Worm (Caenorhabditis elegans): ENCODE results near the gene C16D9.4.

The C16D9.4 gene

DNA sequence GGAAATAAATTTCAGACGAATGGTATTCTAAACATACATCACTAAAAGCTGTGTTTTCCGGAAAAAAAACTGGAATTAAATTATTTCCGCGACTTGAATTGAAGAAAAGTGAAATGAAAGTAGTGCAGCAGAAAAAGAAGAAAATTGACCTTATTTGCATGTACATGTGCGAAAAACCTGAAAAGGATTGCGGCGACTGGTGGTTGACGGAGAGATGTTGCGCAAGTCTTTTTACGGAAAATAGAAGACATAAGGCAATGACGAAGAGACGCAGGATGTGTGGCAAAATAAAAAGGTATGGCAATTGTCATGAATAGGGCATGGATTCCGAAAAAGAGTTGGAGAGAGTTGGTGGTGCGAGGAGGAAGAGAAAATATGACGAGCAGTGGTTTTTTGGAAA, 12.3 kb upstream of the C16D9.4 start (continued):
- TF ChIP-seq F55B11.4 (tag; optimal IDR thresholded peaks at IDR 0.05; ENCODE audit: borderline replicate concordance, insufficient read depth): no peak
- TF ChIP-seq dpl-1 (GFP tag; optimal IDR thresholded peaks at IDR 0.05): no peak
- no peak for TF ChIP-seq Y56A3A.18 (GFP tag; IDR thresholded peaks at IDR 0.05)
- TF ChIP-seq ama-1 (optimal IDR thresholded peaks at IDR 0.05): no peak
- no peak for TF ChIP-seq ama-1 (GFP tag; optimal IDR thresholded peaks at IDR 0.05)
- no peak for TF ChIP-seq K11D2.4 (GFP tag; IDR thresholded peaks at IDR 0.05)

DNA sequence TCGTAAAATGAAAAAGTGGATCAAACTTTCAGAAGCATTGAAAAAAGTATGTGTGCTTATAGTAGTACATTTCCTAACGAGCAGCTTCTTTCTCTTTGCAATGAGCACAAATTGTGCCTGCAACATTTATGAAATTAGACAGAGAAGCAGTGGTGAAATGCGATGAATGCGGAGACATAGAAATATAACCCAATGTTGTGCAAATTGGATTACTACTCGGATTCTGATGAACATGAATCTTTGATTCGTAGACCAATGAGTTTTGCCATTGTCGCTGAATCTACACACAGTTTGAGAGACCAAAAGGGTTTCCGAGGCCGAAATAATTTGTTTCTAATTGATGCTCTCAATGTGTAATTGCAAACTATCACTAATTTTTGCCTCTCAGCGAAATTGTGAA, 11.2 kb upstream of the C16D9.4 start:
- no peak for TF ChIP-seq B0336.3 (GFP tag; IDR thresholded peaks at IDR 0.05)
- TF ChIP-seq ekl-4 (GFP tag; IDR thresholded peaks at IDR 0.05): no peak
- TF ChIP-seq madf-6 (GFP tag; IDR thresholded peaks at IDR 0.05): no peak
- TF ChIP-seq efl-1 (GFP tag; optimal IDR thresholded peaks at IDR 0.05): no peak
- no peak for TF ChIP-seq attf-3 (GFP tag; conservative IDR thresholded peaks at IDR 0.05)
- no peak for TF ChIP-seq cebp-1 (GFP tag; IDR thresholded peaks at IDR 0.05)
- no peak for TF ChIP-seq cebp-1 (tag; optimal IDR thresholded peaks at IDR 0.05)
- no peak for TF ChIP-seq lin-26 (GFP tag; IDR thresholded peaks at IDR 0.05)
- TF ChIP-seq egl-18 (GFP tag; IDR thresholded peaks at IDR 0.05): no peak
- no peak for TF ChIP-seq T26A5.8 (tag; optimal IDR thresholded peaks at IDR 0.05)
- no peak for TF ChIP-seq lin-35 (GFP tag; optimal IDR thresholded peaks at IDR 0.05)
- no peak for TF ChIP-seq Y53F4B.3 (GFP tag; IDR thresholded peaks at IDR 0.05)
- TF ChIP-seq F49E8.2 (tag; optimal IDR thresholded peaks at IDR 0.05; ENCODE audit: insufficient read depth): no peak
- TF ChIP-seq atf-7 (tag; optimal IDR thresholded peaks at IDR 0.05): no peak
- no peak for TF ChIP-seq athp-1 (tag; optimal IDR thresholded peaks at IDR 0.05)
- no peak for TF ChIP-seq F39B2.1 (GFP tag; IDR thresholded peaks at IDR 0.05)
- TF ChIP-seq F33H1.4 (GFP tag; IDR thresholded peaks at IDR 0.05): no peak
- no peak for TF ChIP-seq dox-1 (GFP tag; IDR thresholded peaks at IDR 0.05)
- TF ChIP-seq akir-1 (GFP tag; optimal IDR thresholded peaks at IDR 0.05): no peak
- TF ChIP-seq lir-1 (GFP tag; conservative IDR thresholded peaks at IDR 0.05): no peak

DNA sequence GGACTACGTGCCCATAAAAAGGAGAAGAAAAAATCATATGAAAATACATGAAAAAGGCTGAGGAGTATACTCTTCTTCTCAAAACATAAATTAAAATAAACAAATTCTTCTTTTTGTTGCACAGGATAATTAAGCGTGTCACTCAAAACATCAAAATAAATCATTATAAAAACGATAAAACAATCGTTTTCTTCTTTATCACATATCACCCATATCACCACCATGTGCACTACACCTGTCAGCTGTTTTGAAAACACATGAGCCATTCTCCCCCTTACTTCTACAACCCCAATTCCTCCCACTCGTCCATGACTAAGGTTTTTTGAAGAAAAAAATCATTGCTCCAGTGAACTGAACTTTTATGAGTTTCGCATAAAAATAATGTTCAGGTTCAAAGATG, 9.8 kb upstream of the C16D9.4 start:
- TF ChIP-seq lsy-27 (tag; optimal IDR thresholded peaks at IDR 0.05; ENCODE audit: borderline replicate concordance, insufficient read depth) (no peak), ceh-79 (tag; optimal IDR thresholded peaks at IDR 0.05) (no peak), T26A5.8 (tag; optimal IDR thresholded peaks at IDR 0.05) (no peak), tbx-9 (tag; optimal IDR thresholded peaks at IDR 0.05; ENCODE audit: borderline replicate concordance) (no peak), F10E7.11 (tag; optimal IDR thresholded peaks at IDR 0.05) (no peak), attf-3 (GFP tag; conservative IDR thresholded peaks at IDR 0.05) (no peak), madf-3 (GFP tag; IDR thresholded peaks at IDR 0.05) (no peak), rcor-1 (GFP tag; IDR thresholded peaks at IDR 0.05) (no peak), atf-7 (tag; optimal IDR thresholded peaks at IDR 0.05) (no peak), lin-40 (tag; optimal IDR thresholded peaks at IDR 0.05) (no peak), sdz-38 (tag; optimal IDR thresholded peaks at IDR 0.05) (no peak), xnd-1 (tag; optimal IDR thresholded peaks at IDR 0.05) (no peak)

DNA sequence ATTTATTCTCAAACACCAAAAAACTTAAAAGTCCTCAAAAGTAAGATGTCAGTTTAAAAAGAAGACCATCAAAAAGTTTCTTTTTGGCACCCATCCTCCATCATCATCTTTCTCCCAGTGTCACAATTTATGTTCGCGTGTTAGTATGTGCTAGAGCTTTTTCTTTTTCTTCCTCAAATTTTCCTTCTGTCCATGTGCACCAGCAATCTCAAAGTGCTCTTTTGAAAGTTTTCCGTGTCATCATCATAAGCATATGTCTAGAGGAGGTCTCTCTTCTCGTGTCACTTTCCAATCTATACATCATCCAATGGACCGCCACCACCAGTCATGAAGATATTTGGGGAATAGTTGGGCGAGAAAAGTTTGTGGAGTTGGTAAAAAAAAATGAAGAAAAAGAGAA, 8.4 kb upstream of the C16D9.4 start:
- TF ChIP-seq ekl-4 (GFP tag; IDR thresholded peaks at IDR 0.05): no peak
- no peak for TF ChIP-seq F55B11.4 (tag; optimal IDR thresholded peaks at IDR 0.05; ENCODE audit: borderline replicate concordance, insufficient read depth)
- no peak for TF ChIP-seq lsy-27 (tag; optimal IDR thresholded peaks at IDR 0.05; ENCODE audit: borderline replicate concordance, insufficient read depth)
- TF ChIP-seq lin-54 (GFP tag; optimal IDR thresholded peaks at IDR 0.05): no peak
- no peak for TF ChIP-seq atf-7 (tag; optimal IDR thresholded peaks at IDR 0.05)
- TF ChIP-seq hlh-26 (GFP tag; conservative IDR thresholded peaks at IDR 0.05): no peak
- TF ChIP-seq nfyb-1 (GFP tag; IDR thresholded peaks at IDR 0.05): no peak
- TF ChIP-seq T07F8.4 (tag; optimal IDR thresholded peaks at IDR 0.05): no peak
- TF ChIP-seq cebp-1 (GFP tag; IDR thresholded peaks at IDR 0.05): no peak
- TF ChIP-seq cebp-1 (tag; optimal IDR thresholded peaks at IDR 0.05): no peak
- TF ChIP-seq dpff-1 (tag; optimal IDR thresholded peaks at IDR 0.05): no peak
- TF ChIP-seq die-1 (tag; optimal IDR thresholded peaks at IDR 0.05): no peak
- TF ChIP-seq lag-1 (GFP tag; IDR thresholded peaks at IDR 0.05): no peak
- no peak for TF ChIP-seq unc-62 (GFP tag; optimal IDR thresholded peaks at IDR 0.05)
- no peak for TF ChIP-seq madf-3 (GFP tag; IDR thresholded peaks at IDR 0.05)
- no peak for TF ChIP-seq ceh-79 (tag; optimal IDR thresholded peaks at IDR 0.05)
- no peak for TF ChIP-seq hmg-20 (GFP tag; IDR thresholded peaks at IDR 0.05)
- no peak for TF ChIP-seq somi-1 (GFP tag; optimal IDR thresholded peaks at IDR 0.05)
